Worm (Caenorhabditis elegans): ENCODE measurements around the gene flp-18.

The flp-18 gene

DNA sequence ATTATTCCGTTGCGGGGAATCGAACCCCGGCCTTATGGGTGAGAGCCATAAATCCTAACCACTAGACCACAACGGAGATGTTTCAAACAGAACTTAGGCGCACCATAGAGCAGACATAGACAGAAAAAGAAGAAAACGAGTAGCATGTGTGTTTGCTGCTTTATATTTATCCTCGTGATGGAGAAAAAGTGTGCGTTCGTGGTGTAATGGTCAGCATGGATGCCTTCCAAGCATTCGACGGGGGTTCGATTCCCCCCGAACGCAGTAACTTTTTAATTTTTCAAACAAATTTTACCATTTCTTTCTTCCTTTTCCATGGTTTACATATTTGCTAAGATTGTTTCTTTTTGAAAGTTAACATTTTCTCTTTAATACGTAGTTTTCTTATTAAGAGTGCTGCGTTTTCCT, 17.6 kb upstream of the flp-18 start (continued):
- peak; percentile 83 for TF ChIP-seq snpc-4 (tag; optimal IDR thresholded peaks at IDR 0.05)
- TF ChIP-seq elt-1 (tag; optimal IDR thresholded peaks at IDR 0.05): no peak
- peak; percentile 83 for TF ChIP-seq nhr-25 (tag; optimal IDR thresholded peaks at IDR 0.05)
- peak; percentile 94 for TF ChIP-seq Y55F3AM.14 (GFP tag; optimal IDR thresholded peaks at IDR 0.05)
- TF ChIP-seq lin-13 (GFP tag; optimal IDR thresholded peaks at IDR 0.05): peak; percentile 90
- no peak for TF ChIP-seq peb-1 (tag; optimal IDR thresholded peaks at IDR 0.05)
- peak; percentile 41 for TF ChIP-seq aly-2 (tag; optimal IDR thresholded peaks at IDR 0.05)
- TF ChIP-seq ceh-16 (tag; optimal IDR thresholded peaks at IDR 0.05): peak; percentile 34
- TF ChIP-seq F13H6.1 (tag; optimal IDR thresholded peaks at IDR 0.05): peak; percentile 92
- TF ChIP-seq ceh-82 (tag; optimal IDR thresholded peaks at IDR 0.05): peak; percentile 15
- TF ChIP-seq mbf-1 (tag; optimal IDR thresholded peaks at IDR 0.05): peak; percentile 59
- peak; percentile 87 for TF ChIP-seq lin-11 (tag; optimal IDR thresholded peaks at IDR 0.05)
- TF ChIP-seq dmd-4 (tag; optimal IDR thresholded peaks at IDR 0.05): no peak
- peak; percentile 92 for TF ChIP-seq zag-1 (tag; optimal IDR thresholded peaks at IDR 0.05)
- TF ChIP-seq lin-39 (tag; optimal IDR thresholded peaks at IDR 0.05): peak; percentile 75
- peak; percentile 38 to 56 for TF ChIP-seq mdl-1 (tag; optimal IDR thresholded peaks at IDR 0.05)
- peak; percentile 83 for TF ChIP-seq nhr-11 (tag; optimal IDR thresholded peaks at IDR 0.05)
- no peak for TF ChIP-seq unc-39 (tag; optimal IDR thresholded peaks at IDR 0.05)
- peak; percentile 66 for TF ChIP-seq nhr-237 (tag; optimal IDR thresholded peaks at IDR 0.05)

DNA sequence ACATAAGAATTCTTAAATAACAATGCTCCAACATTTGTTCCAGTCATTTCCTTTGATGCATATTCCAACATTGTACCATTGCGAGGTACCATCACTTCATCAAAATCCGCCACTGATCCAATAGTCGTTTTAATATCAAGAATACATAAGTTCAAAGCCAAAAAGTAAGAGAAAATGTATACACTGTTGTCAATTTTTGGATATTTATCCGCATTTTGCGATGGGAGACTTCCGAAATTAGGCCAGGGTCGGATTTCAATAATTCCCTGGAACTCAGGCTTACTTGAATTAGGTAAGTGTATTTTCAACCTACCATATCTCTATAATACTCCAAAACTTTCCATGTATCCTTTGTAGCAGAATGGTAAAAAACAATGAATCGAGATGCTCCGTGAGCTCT, 15.8 kb upstream of the flp-18 start, which contains the start of gene M02F4.2:
TSS of gene M02F4.2 (minus strand) at position 101 of the 400 bp plus-strand sequence.
- no peak for TF ChIP-seq nhr-77 (tag; optimal IDR thresholded peaks at IDR 0.05)
- TF ChIP-seq snpc-4 (tag; optimal IDR thresholded peaks at IDR 0.05): no peak
- no peak for TF ChIP-seq Y55F3AM.14 (GFP tag; optimal IDR thresholded peaks at IDR 0.05)
- TF ChIP-seq zag-1 (tag; optimal IDR thresholded peaks at IDR 0.05): no peak
- no peak for TF ChIP-seq lsy-2 (tag; optimal IDR thresholded peaks at IDR 0.05)
- no peak for TF ChIP-seq sem-4 (tag; optimal IDR thresholded peaks at IDR 0.05)
- TF ChIP-seq blmp-1 (tag; optimal IDR thresholded peaks at IDR 0.05; ENCODE audit: insufficient read depth): no peak
- TF ChIP-seq unc-62 (GFP tag; optimal IDR thresholded peaks at IDR 0.05): no peak
- no peak for TF ChIP-seq ZK546.5 (tag; optimal IDR thresholded peaks at IDR 0.05)
- no peak for TF ChIP-seq sma-3 (GFP tag; optimal IDR thresholded peaks at IDR 0.05)
- TF ChIP-seq nhr-129 (tag; optimal IDR thresholded peaks at IDR 0.05): no peak
- no peak for TF ChIP-seq egl-27 (tag; optimal IDR thresholded peaks at IDR 0.05)
- no peak for TF ChIP-seq aly-2 (tag; optimal IDR thresholded peaks at IDR 0.05)
- no peak for TF ChIP-seq unc-55 (GFP tag; optimal IDR thresholded peaks at IDR 0.05)
- TF ChIP-seq ztf-1 (GFP tag; conservative IDR thresholded peaks at IDR 0.05): no peak
- TF ChIP-seq nhr-12 (tag; optimal IDR thresholded peaks at IDR 0.05): no peak

DNA sequence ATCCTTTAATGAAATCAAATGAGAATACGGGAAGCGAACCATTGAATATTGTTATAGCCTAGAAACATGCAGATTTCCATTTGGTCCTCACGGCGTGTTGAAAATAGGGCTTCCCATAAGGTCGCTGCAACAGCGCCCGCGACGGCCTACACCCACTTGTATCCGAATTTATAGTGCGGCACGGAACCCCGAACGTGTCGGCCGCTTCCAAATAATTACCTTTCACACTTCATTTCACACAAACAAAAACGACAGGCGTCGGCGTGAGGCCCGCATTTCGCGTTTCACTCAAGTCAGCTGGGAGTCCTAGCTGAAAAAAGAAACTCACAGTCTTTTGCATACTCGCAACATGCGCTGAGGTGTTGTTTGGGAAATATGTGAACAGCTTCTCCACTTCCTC, 15.1 kb upstream of the flp-18 start:
- TF ChIP-seq snpc-4 (tag; optimal IDR thresholded peaks at IDR 0.05): peak; percentile 17
- TF ChIP-seq alr-1 (tag; optimal IDR thresholded peaks at IDR 0.05): no peak

DNA sequence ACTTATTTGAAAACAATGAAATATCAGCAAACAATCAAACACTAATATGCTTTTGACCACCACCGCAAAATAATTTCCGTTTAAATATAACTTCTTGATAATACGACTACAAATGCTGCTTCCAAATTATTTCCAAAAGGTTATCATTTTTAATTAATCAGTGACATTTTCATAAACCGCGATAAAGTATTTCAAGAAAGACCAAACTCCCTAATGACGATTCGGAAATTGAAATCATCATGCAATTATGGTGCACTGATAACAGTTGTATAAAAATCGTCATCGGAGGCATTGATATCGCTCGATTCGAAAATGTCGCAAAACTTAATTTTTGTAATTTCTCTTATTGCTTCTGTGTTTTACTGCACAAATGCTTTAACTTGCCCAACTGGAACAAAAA, 13.1 kb upstream of the flp-18 start, which contains the start of gene clec-265:
TSS of gene clec-265 (plus strand) at position 300 of the 400 bp plus-strand sequence.
- TF ChIP-seq nhr-11 (tag; optimal IDR thresholded peaks at IDR 0.05) (no peak), fos-1 (tag; optimal IDR thresholded peaks at IDR 0.05) (peak; percentile 99), sma-9 (GFP tag; optimal IDR thresholded peaks at IDR 0.05) (peak; percentile 71), sma-9 (tag; optimal IDR thresholded peaks at IDR 0.05) (no peak), crh-2 (tag; optimal IDR thresholded peaks at IDR 0.05) (peak; percentile 55), skn-1 (tag; optimal IDR thresholded peaks at IDR 0.05) (peak; percentile 68)

DNA sequence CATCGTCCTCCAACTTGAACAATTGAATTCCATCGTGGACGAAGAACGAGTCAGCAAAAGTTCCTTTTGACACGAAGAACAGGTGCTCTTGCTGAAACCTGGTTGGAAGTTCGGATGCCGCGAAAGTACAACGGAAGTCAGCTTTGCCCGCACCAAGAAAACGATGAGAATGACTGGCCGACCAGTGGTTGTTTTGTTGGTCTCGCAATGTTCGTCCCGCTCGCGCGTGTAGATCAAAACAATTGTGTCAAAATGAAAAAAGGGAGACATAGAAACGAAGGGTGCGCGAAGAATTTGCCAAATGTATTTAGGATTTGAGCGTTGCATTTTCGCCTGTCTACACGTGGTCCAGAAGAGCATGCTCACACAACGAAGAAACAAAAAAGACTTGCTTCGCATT, 10.7 kb upstream of the flp-18 start, which contains the start of gene M02F4.1:
TSS of gene M02F4.1 (minus strand) at position 101 of the 400 bp plus-strand sequence.
- TF ChIP-seq mab-5 (tag; optimal IDR thresholded peaks at IDR 0.05) (no peak), unc-62 (GFP tag; optimal IDR thresholded peaks at IDR 0.05) (no peak), ceh-82 (tag; optimal IDR thresholded peaks at IDR 0.05) (no peak), nhr-21 (tag; optimal IDR thresholded peaks at IDR 0.05) (no peak), mbf-1 (tag; optimal IDR thresholded peaks at IDR 0.05) (no peak), nhr-237 (tag; optimal IDR thresholded peaks at IDR 0.05) (no peak), lin-39 (tag; optimal IDR thresholded peaks at IDR 0.05) (no peak), ZK546.5 (tag; optimal IDR thresholded peaks at IDR 0.05) (no peak)

All from whole organism, L2 larva.